Fruit fly (Drosophila melanogaster) whole organism, embryonic: ENCODE data around the gene CG10481.

Source experiments
- B-H1 ChIP-seq: fragments of 200-800 bp; sonication (Bioruptor generic); IDR thresholded peaks from 3 replicates; pipeline ENCODE4 v1.3.6; 2022; ENCODE audit warnings: missing biosample characterization, missing genetic modification characterization
- CG10366 ChIP-seq: fragments of 200-800 bp; sonication (Bioruptor generic); IDR thresholded peaks from 2 replicates; pipeline ENCODE4 v1.3.6; 2022; ENCODE audit warnings: missing biosample characterization, missing genetic modification characterization
- CG11560 ChIP-seq: fragments of 200-800 bp; sonication (Bioruptor generic); IDR thresholded peaks from 3 replicates; pipeline ENCODE4 v1.3.6; 2022; ENCODE audit warnings: missing biosample characterization, missing genetic modification characterization
- CG13123 ChIP-seq: fragments of 200-800 bp; sonication (Bioruptor generic); optimal IDR thresholded peaks from 2 replicates; lab custom pipeline; 2016; ENCODE audit warnings: missing biosample characterization, missing genetic modification characterization
- CG13424 ChIP-seq: fragments of 200-800 bp; sonication (Bioruptor generic); optimal IDR thresholded peaks from 2 replicates; lab custom pipeline; 2019; ENCODE audit warnings: missing biosample characterization, mild to moderate bottlenecking, missing genetic modification characterization, moderate library complexity
- CG13624 ChIP-seq: fragments of 200-800 bp; sonication (Bioruptor generic); optimal IDR thresholded peaks from 2 replicates; lab custom pipeline; 2016; ENCODE audit warnings: missing biosample characterization, missing genetic modification characterization
- CG15011 ChIP-seq: fragments of 200-800 bp; sonication (Bioruptor generic); optimal IDR thresholded peaks from 3 replicates; lab custom pipeline; 2018; ENCODE audit warnings: missing biosample characterization, mild to moderate bottlenecking, missing genetic modification characterization
- CG1602 ChIP-seq: fragments of 200-800 bp; sonication (Bioruptor generic); optimal IDR thresholded peaks from 3 replicates; lab custom pipeline; 2016; ENCODE audit warnings: missing biosample characterization, missing genetic modification characterization
- CG1603 ChIP-seq: fragments of 200-800 bp; sonication (Bioruptor generic); optimal IDR thresholded peaks from 2 replicates; lab custom pipeline; 2019; ENCODE audit warnings: missing biosample characterization, mild to moderate bottlenecking, missing genetic modification characterization, moderate library complexity
- CG17912 ChIP-seq: fragments of 200-800 bp; sonication (Bioruptor generic); optimal IDR thresholded peaks from 2 replicates; lab custom pipeline; 2018; ENCODE audit warnings: missing biosample characterization, mild to moderate bottlenecking, missing genetic modification characterization
- CG18619 ChIP-seq: fragments of 200-800 bp; sonication (Bioruptor generic); optimal IDR thresholded peaks from 3 replicates; lab custom pipeline; 2017; ENCODE audit warnings: missing biosample characterization, mild to moderate bottlenecking, missing genetic modification characterization
- CG30403 ChIP-seq: fragments of 200-800 bp; sonication (Bioruptor generic); optimal IDR thresholded peaks from 3 replicates; lab custom pipeline; 2016; ENCODE audit warnings: missing biosample characterization, missing genetic modification characterization
- CG3847 ChIP-seq: fragments of 200-800 bp; sonication (Bioruptor generic); IDR thresholded peaks from 2 replicates; pipeline ENCODE4 v1.3.6; 2022; ENCODE audit warnings: missing biosample characterization, missing genetic modification characterization
- CG4360 ChIP-seq: fragments of 200-800 bp; sonication (Bioruptor generic); IDR thresholded peaks from 2 replicates; pipeline ENCODE4 v1.3.6; 2022; ENCODE audit warnings: missing biosample characterization, missing genetic modification characterization
- CG4617 ChIP-seq: fragments of 200-800 bp; sonication (Bioruptor generic); optimal IDR thresholded peaks from 3 replicates; lab custom pipeline; 2016; ENCODE audit warnings: missing biosample characterization, missing genetic modification characterization, borderline replicate concordance
- CG4820 ChIP-seq: fragments of 200-800 bp; sonication (Bioruptor generic); optimal IDR thresholded peaks from 3 replicates; lab custom pipeline; 2016; ENCODE audit warnings: missing biosample characterization, missing genetic modification characterization
- CG4854 ChIP-seq: fragments of 200-800 bp; sonication (Bioruptor generic); optimal IDR thresholded peaks from 2 replicates; lab custom pipeline; 2016; ENCODE audit warnings: missing biosample characterization, missing genetic modification characterization, inconsistent platforms
- CG6813 ChIP-seq: fragments of 200-800 bp; sonication (Bioruptor generic); optimal IDR thresholded peaks from 2 replicates; lab custom pipeline; 2017; ENCODE audit warnings: missing biosample characterization, missing genetic modification characterization, mild to moderate bottlenecking, moderate library complexity, missing genetic modification reagents
- CG7357 ChIP-seq: fragments of 200-800 bp; sonication (Bioruptor generic); IDR thresholded peaks from 3 replicates; pipeline ENCODE4 v1.3.6; 2022; ENCODE audit warnings: missing biosample characterization, missing genetic modification characterization
- CkIIα-i1 ChIP-seq: fragments of 200-800 bp; sonication (Bioruptor generic); IDR thresholded peaks from 2 replicates; pipeline ENCODE4 v1.3.6; 2022; ENCODE audit warnings: missing biosample characterization, missing genetic modification characterization
- Dfd ChIP-seq, 2 experiments: fragments of >200 bp; optimal IDR thresholded peaks; 2 replicates each; lab custom pipeline; 2017; ENCODE audit warnings: missing biosample characterization in 2 of 2, missing genetic modification characterization in 2 of 2
- Elba2 ChIP-seq: fragments of 200-800 bp; sonication (Bioruptor generic); optimal IDR thresholded peaks from 3 replicates; lab custom pipeline; 2016; ENCODE audit warnings: missing biosample characterization, missing genetic modification characterization
- Fer2 ChIP-seq: fragments of 200-800 bp; sonication (Bioruptor generic); optimal IDR thresholded peaks from 2 replicates; lab custom pipeline; 2018; ENCODE audit warnings: missing biosample characterization, mild to moderate bottlenecking, missing genetic modification characterization, moderate library complexity
- Fer3 ChIP-seq: fragments of 200-800 bp; sonication (Bioruptor generic); optimal IDR thresholded peaks from 2 replicates; lab custom pipeline; 2018; ENCODE audit warnings: missing biosample characterization, mild to moderate bottlenecking, missing genetic modification characterization, moderate library complexity
- GATAe ChIP-seq: fragments of 200-800 bp; sonication (Bioruptor generic); conservative IDR thresholded peaks from 2 replicates; pipeline ENCODE4 v1.3.6; 2022; ENCODE audit warnings: missing biosample characterization, missing genetic modification characterization
- H2.0 ChIP-seq: fragments of 200-800 bp; sonication (Bioruptor generic); IDR thresholded peaks from 2 replicates; pipeline ENCODE4 v1.3.6; 2022; ENCODE audit warnings: missing biosample characterization, missing genetic modification characterization
- Lim3 ChIP-seq: fragments of 200-800 bp; sonication (Bioruptor generic); IDR thresholded peaks from 2 replicates; pipeline ENCODE4 v1.3.6; 2022; ENCODE audit warnings: missing biosample characterization, missing genetic modification characterization
- Nf-YB ChIP-seq: fragments of 200-800 bp; sonication (Bioruptor generic); optimal IDR thresholded peaks from 3 replicates; lab custom pipeline; 2019; ENCODE audit warnings: missing biosample characterization, mild to moderate bottlenecking, missing genetic modification characterization, moderate library complexity
- aop ChIP-seq: fragments of 200-800 bp; sonication (Bioruptor generic); IDR thresholded peaks from 2 replicates; pipeline ENCODE4 v1.3.6; 2022; ENCODE audit warnings: missing biosample characterization, missing genetic modification characterization
- ara ChIP-seq: fragments of 200-800 bp; sonication (Bioruptor generic); IDR thresholded peaks from 2 replicates; pipeline ENCODE4 v1.3.6; 2022; ENCODE audit warnings: missing biosample characterization, missing genetic modification characterization
- bsh ChIP-seq, 2 experiments: fragments of 200-800 bp; sonication (Bioruptor generic); optimal IDR thresholded peaks; 2 replicates each; lab custom pipeline; 2017 to 2018; ENCODE audit warnings: mild to moderate bottlenecking in 2 of 2, missing biosample characterization in 2 of 2, missing genetic modification characterization in 2 of 2, moderate library complexity in 1 of 2
- cas ChIP-seq: fragments of 200-800 bp; sonication (Bioruptor generic); IDR thresholded peaks from 2 replicates; pipeline ENCODE4 v1.3.6; 2022; ENCODE audit warnings: missing biosample characterization, missing genetic modification characterization
- caup ChIP-seq: fragments of 200-800 bp; sonication (Bioruptor generic); optimal IDR thresholded peaks from 3 replicates; lab custom pipeline; 2017; ENCODE audit warnings: missing biosample characterization, mild to moderate bottlenecking, missing genetic modification characterization, moderate library complexity; ENCODE audit not compliant: severe bottlenecking
- corto ChIP-seq: fragments of 200-800 bp; sonication (Bioruptor generic); optimal IDR thresholded peaks from 2 replicates; lab custom pipeline; 2016; ENCODE audit warnings: missing biosample characterization, mild to moderate bottlenecking, missing genetic modification characterization, moderate library complexity
- da ChIP-seq: fragments of 200-800 bp; sonication (Bioruptor generic); optimal IDR thresholded peaks from 2 replicates; lab custom pipeline; 2016; ENCODE audit warnings: missing biosample characterization, missing genetic modification characterization
- dati ChIP-seq: fragments of 200-800 bp; sonication (Bioruptor generic); IDR thresholded peaks from 2 replicates; pipeline ENCODE4 v1.3.6; 2022; ENCODE audit warnings: missing biosample characterization, missing genetic modification characterization
- gem ChIP-seq: fragments of 200-800 bp; sonication (Bioruptor generic); optimal IDR thresholded peaks from 2 replicates; lab custom pipeline; 2019; ENCODE audit warnings: missing biosample characterization, mild to moderate bottlenecking, missing genetic modification characterization, moderate library complexity
- gsb ChIP-seq: fragments of 200-800 bp; sonication (Bioruptor generic); IDR thresholded peaks from 2 replicates; pipeline ENCODE4 v1.3.6; 2022; ENCODE audit warnings: missing biosample characterization, missing genetic modification characterization
- ind ChIP-seq: fragments of 200-800 bp; sonication (Bioruptor generic); optimal IDR thresholded peaks from 3 replicates; lab custom pipeline; 2016; ENCODE audit warnings: missing biosample characterization, missing genetic modification characterization
- ken ChIP-seq: fragments of 200-800 bp; sonication (Bioruptor generic); IDR thresholded peaks from 3 replicates; pipeline ENCODE4 v1.3.6; 2022; ENCODE audit warnings: missing biosample characterization, missing genetic modification characterization
- nerfin-2 ChIP-seq: fragments of 200-800 bp; sonication (Bioruptor generic); IDR thresholded peaks from 2 replicates; pipeline ENCODE4 v1.3.6; 2022; ENCODE audit warnings: missing biosample characterization, missing genetic modification characterization; ENCODE audit not compliant: partially characterized antibody
- org-1 ChIP-seq: fragments of 200-800 bp; sonication (Bioruptor generic); optimal IDR thresholded peaks from 2 replicates; lab custom pipeline; 2017; ENCODE audit warnings: missing biosample characterization, missing genetic modification characterization
- pfk ChIP-seq: fragments of 200-800 bp; sonication (Bioruptor generic); optimal IDR thresholded peaks from 2 replicates; lab custom pipeline; 2018; ENCODE audit warnings: missing biosample characterization, mild to moderate bottlenecking, missing genetic modification characterization, moderate library complexity
- phol ChIP-seq: fragments of 200-800 bp; sonication (Bioruptor generic); optimal IDR thresholded peaks from 3 replicates; lab custom pipeline; 2018; ENCODE audit warnings: missing biosample characterization, mild to moderate bottlenecking, missing genetic modification characterization, moderate library complexity
- prd ChIP-seq, 3 experiments: fragments of >200 bp in 2 of 3; fragments of 200-800 bp in 1 of 3; sonication (Bioruptor generic) in 1 of 3; optimal IDR thresholded peaks in 2 of 3; IDR thresholded peaks in 1 of 3; 2 replicates in 2 of 3; 3 replicates in 1 of 3; pipeline versions ENCODE4 v1.3.6 to Lab custom; 2017 to 2022; ENCODE audit warnings: missing biosample characterization in 1 of 3, missing genetic modification characterization in 1 of 3
- run ChIP-seq: fragments of 200-800 bp; sonication (Bioruptor generic); optimal IDR thresholded peaks from 3 replicates; lab custom pipeline; 2018; ENCODE audit warnings: missing biosample characterization, mild to moderate bottlenecking, missing genetic modification characterization
- sc ChIP-seq, 3 experiments: fragments of >200 bp in 2 of 3; fragments of 200-800 bp in 1 of 3; sonication (Bioruptor generic) in 1 of 3; optimal IDR thresholded peaks; 2 replicates in 2 of 3; 3 replicates in 1 of 3; lab custom pipeline; 2017; ENCODE audit warnings: mild to moderate bottlenecking in 1 of 3, missing biosample characterization in 1 of 3, missing genetic modification characterization in 1 of 3, missing genetic modification reagents in 1 of 3
- tio ChIP-seq: fragments of 200-800 bp; sonication (Bioruptor generic); optimal IDR thresholded peaks from 2 replicates; lab custom pipeline; 2017; ENCODE audit warnings: missing biosample characterization, missing genetic modification characterization, inconsistent platforms
- tll ChIP-seq, 2 experiments: fragments of 200-800 bp in 1 of 2; fragments of >200 bp in 1 of 2; sonication (Bioruptor generic) in 1 of 2; optimal IDR thresholded peaks; 2 replicates each; lab custom pipeline; 2017 to 2019; ENCODE audit warnings: missing biosample characterization in 2 of 2, missing genetic modification characterization in 2 of 2, mild to moderate bottlenecking in 1 of 2, moderate library complexity in 1 of 2

CG10481 gene

DNA sequence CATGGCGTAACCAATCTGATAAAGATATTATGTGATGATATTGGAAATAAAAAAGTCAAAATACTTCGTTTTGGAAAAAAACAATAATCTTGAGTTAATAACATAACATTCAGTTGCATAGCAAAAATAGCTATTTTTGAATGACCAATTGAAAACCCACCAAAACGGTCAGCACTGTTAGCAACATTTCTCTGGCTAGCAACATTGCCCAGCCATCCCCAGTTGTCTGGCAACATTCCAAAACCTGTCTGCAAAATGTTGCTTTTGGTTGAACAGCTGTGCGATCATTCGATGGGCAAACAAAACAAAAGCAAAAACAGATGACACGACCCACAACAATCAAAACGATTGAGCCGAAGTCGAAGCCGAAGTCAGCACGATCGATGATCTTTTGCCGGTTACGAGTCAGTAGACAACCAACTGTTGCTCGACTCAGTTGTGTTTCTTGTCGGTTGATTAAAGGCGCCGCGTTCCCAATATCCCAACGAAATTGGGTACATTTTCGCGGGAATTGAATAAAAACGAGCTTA, 26.7 kb downstream of the CG10481 start (continued):
- TF ChIP-seq H2.0 (peak; percentile 98), sc (optimal IDR thresholded peaks at IDR 0.05; lab: Kevin White, UChicago) (no peak), sc (GFP tag; optimal IDR thresholded peaks at IDR 0.05; lab: Kevin White, UChicago) (peak; percentile 90), phol (tag; lab: Kevin White, UChicago) (peak; percentile 91), CG15011 (GFP tag; lab: Kevin White, UChicago) (peak; percentile 83), CG13624 (GFP tag; lab: Kevin White, UChicago) (peak; percentile 85), CG7357 (GFP tag; lab: Robert Waterston, UW) (peak; percentile 77), aop (GFP tag; lab: Robert Waterston, UW) (peak; percentile 87), CG11560 (tag; lab: Robert Waterston, UW) (no peak), CG4617 (GFP tag; lab: Kevin White, UChicago) (peak; percentile 85), CG13123 (GFP tag; lab: Kevin White, UChicago) (peak; percentile 91), CkIIα-i1 (no peak), gem (peak; percentile 98), CG3847 (peak; percentile 95), Fer3 (tag; lab: Kevin White, UChicago) (peak; percentile 92), cas (peak; percentile 85), B-H1 (GFP tag; lab: Robert Waterston, UW) (peak; percentile 94), Elba2 (no peak), caup (GFP tag; lab: Kevin White, UChicago) (peak; percentile 77), ara (GFP tag; lab: Robert Waterston, UW) (peak; percentile 96), CG4820 (peak; percentile 87), CG1603 (tag; lab: Kevin White, UChicago) (peak; percentile 97), CG1602 (peak; percentile 94), nerfin-2 (GFP tag; lab: Robert Waterston, UW) (no peak), CG4854 (GFP tag; lab: Kevin White, UChicago) (peak; percentile 58), CG30403 (GFP tag; lab: Kevin White, UChicago) (peak; percentile 97), ken (GFP tag; lab: Robert Waterston, UW) (peak; percentile 97), gsb (GFP tag; lab: Robert Waterston, UW) (peak; percentile 87), Dfd (GFP tag; optimal IDR thresholded peaks at IDR 0.05; lab: Kevin White, UChicago) (no peak), pfk (GFP tag; lab: Kevin White, UChicago) (no peak), CG17912 (peak; percentile 35), CG10366 (GFP tag; lab: Robert Waterston, UW) (peak; percentile 98), org-1 (GFP tag; lab: Kevin White, UChicago) (peak; percentile 95), da (GFP tag; lab: Kevin White, UChicago) (peak; percentile 88), bsh (GFP tag; optimal IDR thresholded peaks at IDR 0.05; lab: Kevin White, UChicago) (peak; percentile 79 to 98), tll (GFP tag; optimal IDR thresholded peaks at IDR 0.05; lab: Kevin White, UChicago) (peak in 1 of 2 experiments; percentile 51), CG4360 (peak; percentile 77), Nf-YB (GFP tag; lab: Kevin White, UChicago) (peak; percentile 81), run (tag; lab: Kevin White, UChicago) (peak; percentile 92), CG6813 (peak; percentile 88), corto (GFP tag; lab: Kevin White, UChicago) (peak; percentile 34), CG18619 (GFP tag; lab: Kevin White, UChicago) (peak; percentile 93), dati (GFP tag; lab: Robert Waterston, UW) (peak; percentile 75), tio (GFP tag; lab: Kevin White, UChicago) (peak; percentile 87), CG13424 (tag; lab: Kevin White, UChicago) (peak; percentile 96), GATAe (GFP tag; lab: Robert Waterston, UW) (peak; percentile 60), Fer2 (tag; lab: Kevin White, UChicago) (peak; percentile 72), Lim3 (GFP tag; lab: Robert Waterston, UW) (peak; percentile 79), ind (GFP tag; lab: Kevin White, UChicago) (peak; percentile 90), prd (optimal IDR thresholded peaks at IDR 0.05; lab: Kevin White, UChicago) (no peak), prd (GFP tag; IDR thresholded peaks at IDR 0.05; lab: Robert Waterston, UW) (peak; percentile 95)
